Worm (Caenorhabditis elegans) whole organism, young adult: ENCODE data around the gene T28A8.6.

Experiments
- C06A6.2 ChIP-seq: fragments of 200-800 bp; sonication (Bioruptor generic); conservative IDR thresholded peaks from 2 replicates; pipeline ENCODE4 v1.3.6; 2022; ENCODE audit warnings: missing genetic modification characterization, missing compliant biosample characterization
- D2030.7 ChIP-seq: fragments of 200-800 bp; sonication (Bioruptor generic); IDR thresholded peaks from 2 replicates; pipeline ENCODE4 v1.3.6; 2022; ENCODE audit warnings: missing genetic modification reagents, missing genetic modification characterization, missing compliant biosample characterization
- F10E7.11 ChIP-seq: sonication (generic microtip); optimal IDR thresholded peaks from 2 replicates; lab custom pipeline; 2017; ENCODE audit warnings: mild to moderate bottlenecking, missing genetic modification characterization, moderate library complexity, missing compliant biosample characterization
- F33H1.4 ChIP-seq: fragments of 200-800 bp; sonication (Bioruptor generic); IDR thresholded peaks from 2 replicates; pipeline ENCODE4 v1.3.6; 2022; ENCODE audit warnings: missing genetic modification reagents, missing genetic modification characterization, missing compliant biosample characterization
- F39B2.1 ChIP-seq: fragments of 200-800 bp; sonication (Bioruptor generic); IDR thresholded peaks from 2 replicates; pipeline ENCODE4 v1.3.6; 2022; ENCODE audit warnings: missing genetic modification reagents, missing genetic modification characterization, missing compliant biosample characterization
- T26A5.8 ChIP-seq: sonication (generic microtip); optimal IDR thresholded peaks from 2 replicates; lab custom pipeline; 2016; ENCODE audit warnings: missing genetic modification characterization, missing compliant biosample characterization
- Y56A3A.18 ChIP-seq: fragments of 200-800 bp; sonication (Bioruptor generic); IDR thresholded peaks from 2 replicates; pipeline ENCODE4 v1.3.6; 2022; ENCODE audit warnings: missing genetic modification reagents, missing genetic modification characterization, missing compliant biosample characterization
- Y95B8A.8 ChIP-seq: fragments of 200-800 bp; sonication (Bioruptor generic); IDR thresholded peaks from 2 replicates; pipeline ENCODE4 v1.3.6; 2022; ENCODE audit warnings: missing genetic modification reagents, missing genetic modification characterization, missing compliant biosample characterization
- aptf-3 ChIP-seq: fragments of 200-800 bp; sonication (Bioruptor generic); IDR thresholded peaks from 2 replicates; pipeline ENCODE4 v1.3.6; 2022; ENCODE audit warnings: missing genetic modification characterization, missing compliant biosample characterization
- attf-5 ChIP-seq: fragments of 200-800 bp; sonication (Bioruptor generic); optimal IDR thresholded peaks from 2 replicates; lab custom pipeline; 2018; ENCODE audit warnings: mild to moderate bottlenecking, missing genetic modification characterization, missing compliant biosample characterization
- ccch-3 ChIP-seq: fragments of 200-800 bp; sonication (Bioruptor generic); optimal IDR thresholded peaks from 2 replicates; lab custom pipeline; 2018; ENCODE audit warnings: mild to moderate bottlenecking, missing genetic modification characterization, missing compliant biosample characterization
- cebp-1 ChIP-seq, 2 experiments: fragments of 200-800 bp in 1 of 2; sonication (Bioruptor generic) in 1 of 2; sonication (generic microtip) in 1 of 2; IDR thresholded peaks in 1 of 2; optimal IDR thresholded peaks in 1 of 2; 2 replicates each; pipeline versions ENCODE4 v1.3.6 to Lab custom; 2017 to 2022; ENCODE audit warnings: missing compliant biosample characterization in 2 of 2, missing genetic modification characterization in 2 of 2, mild to moderate bottlenecking in 1 of 2, missing genetic modification reagents in 1 of 2, moderate library complexity in 1 of 2
- cebp-2 ChIP-seq: fragments of 200-800 bp; sonication (Bioruptor generic); IDR thresholded peaks from 2 replicates; pipeline ENCODE4 v1.3.6; 2022; ENCODE audit warnings: missing genetic modification characterization, missing compliant biosample characterization
- ceh-27 ChIP-seq: fragments of 200-800 bp; sonication (Bioruptor generic); optimal IDR thresholded peaks from 2 replicates; lab custom pipeline; 2018; ENCODE audit warnings: mild to moderate bottlenecking, missing genetic modification characterization, moderate library complexity, missing compliant biosample characterization
- dox-1 ChIP-seq: fragments of 200-800 bp; sonication (Bioruptor generic); IDR thresholded peaks from 2 replicates; pipeline ENCODE4 v1.3.6; 2022; ENCODE audit warnings: missing genetic modification reagents, missing genetic modification characterization, missing compliant biosample characterization
- dpff-1 ChIP-seq: sonication (generic microtip); optimal IDR thresholded peaks from 2 replicates; lab custom pipeline; 2017; ENCODE audit warnings: mild to moderate bottlenecking, missing genetic modification characterization, missing compliant biosample characterization
- ekl-4 ChIP-seq: fragments of 200-800 bp; sonication (Bioruptor generic); IDR thresholded peaks from 2 replicates; pipeline ENCODE4 v1.3.6; 2022; ENCODE audit warnings: missing genetic modification reagents, missing genetic modification characterization, missing compliant biosample characterization
- fkh-3 ChIP-seq: sonication (generic microtip); optimal IDR thresholded peaks from 2 replicates; lab custom pipeline; 2016; ENCODE audit warnings: mild to moderate bottlenecking, missing genetic modification characterization, missing compliant biosample characterization
- him-1 ChIP-seq: sonication (generic microtip); optimal IDR thresholded peaks from 2 replicates; lab custom pipeline; 2016; ENCODE audit warnings: missing genotype, missing genetic modification reagents, missing genetic modification characterization, missing compliant biosample characterization
- hmg-1.2 ChIP-seq: fragments of 200-800 bp; sonication (Bioruptor generic); IDR thresholded peaks from 2 replicates; pipeline ENCODE4 v1.3.6; 2022; ENCODE audit warnings: missing genetic modification reagents, missing genetic modification characterization, missing compliant biosample characterization
- let-607 ChIP-seq, 2 experiments: fragments of 200-800 bp in 1 of 2; sonication (Bioruptor generic) in 1 of 2; sonication (generic microtip) in 1 of 2; optimal IDR thresholded peaks; 2 replicates each; lab custom pipeline; 2016 to 2018; ENCODE audit warnings: mild to moderate bottlenecking in 2 of 2, missing compliant biosample characterization in 2 of 2, missing genetic modification characterization in 2 of 2, moderate library complexity in 2 of 2, missing genotype in 1 of 2
- lin-40 ChIP-seq: sonication (generic microtip); optimal IDR thresholded peaks from 2 replicates; lab custom pipeline; 2016; ENCODE audit warnings: missing genetic modification characterization, mild to moderate bottlenecking, missing compliant biosample characterization, missing genotype, missing genetic modification reagents
- lin-54 ChIP-seq: fragments of 200-800 bp; sonication (Bioruptor generic); optimal IDR thresholded peaks from 2 replicates; lab custom pipeline; 2018; ENCODE audit warnings: mild to moderate bottlenecking, missing genetic modification characterization, missing compliant biosample characterization
- lsl-1 ChIP-seq: fragments of 200-800 bp; sonication (Bioruptor generic); optimal IDR thresholded peaks from 2 replicates; lab custom pipeline; 2018; ENCODE audit warnings: mild to moderate bottlenecking, missing genetic modification characterization, moderate library complexity, missing compliant biosample characterization
- madf-3 ChIP-seq: fragments of 200-800 bp; sonication (Bioruptor generic); IDR thresholded peaks from 2 replicates; pipeline ENCODE4 v1.3.6; 2022; ENCODE audit warnings: missing genetic modification reagents, missing genetic modification characterization, missing compliant biosample characterization
- madf-8 ChIP-seq: fragments of 200-800 bp; sonication (Bioruptor generic); conservative IDR thresholded peaks from 2 replicates; pipeline ENCODE4 v1.3.6; 2022; ENCODE audit warnings: missing genetic modification reagents, missing genetic modification characterization, missing compliant biosample characterization
- mel-28 ChIP-seq: sonication (generic microtip); optimal IDR thresholded peaks from 2 replicates; lab custom pipeline; 2016; ENCODE audit warnings: borderline replicate concordance, mild to moderate bottlenecking, missing genetic modification characterization, missing compliant biosample characterization
- nfya-1 ChIP-seq: sonication (generic microtip); optimal IDR thresholded peaks from 2 replicates; lab custom pipeline; 2017; ENCODE audit warnings: antibody characterized with exemption, missing compliant biosample characterization, missing genetic modification characterization, borderline replicate concordance; ENCODE audit not compliant: insufficient read depth
- nfyb-1 ChIP-seq: fragments of 200-800 bp; sonication (Bioruptor generic); IDR thresholded peaks from 2 replicates; pipeline ENCODE4 v1.3.6; 2022; ENCODE audit warnings: missing genetic modification reagents, missing genetic modification characterization, missing compliant biosample characterization
- nhr-27 ChIP-seq: fragments of 200-800 bp; sonication (Bioruptor generic); optimal IDR thresholded peaks from 2 replicates; lab custom pipeline; 2018; ENCODE audit warnings: mild to moderate bottlenecking, missing genetic modification characterization, moderate library complexity, missing compliant biosample characterization
- nhr-80 ChIP-seq: sonication (generic microtip); optimal IDR thresholded peaks from 2 replicates; lab custom pipeline; 2016; ENCODE audit warnings: missing genetic modification characterization, missing compliant biosample characterization
- nhr-90 ChIP-seq: sonication (generic microtip); optimal IDR thresholded peaks from 2 replicates; lab custom pipeline; 2016; ENCODE audit warnings: missing genotype, mild to moderate bottlenecking, missing genetic modification characterization, missing compliant biosample characterization
- pha-4 ChIP-seq: fragments of 150-350 bp; sonication (generic microtip); optimal IDR thresholded peaks from 2 replicates; lab custom pipeline; 2014; ENCODE audit warnings: missing biosample characterization, missing genetic modification reagents, missing genetic modification characterization
- rec-8 ChIP-seq, 2 experiments: sonication (generic microtip); optimal IDR thresholded peaks; 2 replicates each; lab custom pipeline; 2016; ENCODE audit warnings: mild to moderate bottlenecking in 2 of 2, missing genetic modification characterization in 2 of 2, missing genetic modification reagents in 2 of 2, missing genotype in 2 of 2, missing biosample characterization in 1 of 2, missing compliant biosample characterization in 1 of 2, moderate library complexity in 1 of 2
- sea-2 ChIP-seq: fragments of 200-800 bp; sonication (Bioruptor generic); IDR thresholded peaks from 2 replicates; pipeline ENCODE4 v1.3.6; 2022; ENCODE audit warnings: missing genetic modification characterization, missing compliant biosample characterization
- snpc-1.3 ChIP-seq: sonication (generic microtip); optimal IDR thresholded peaks from 2 replicates; lab custom pipeline; 2017; ENCODE audit warnings: missing genetic modification characterization, mild to moderate bottlenecking, missing compliant biosample characterization, antibody characterized with exemption, moderate library complexity, missing genotype, missing genetic modification reagents; ENCODE audit not compliant: insufficient read depth
- snpc-4 ChIP-seq, 5 experiments: fragments of 150-350 bp in 1 of 5; sonication (generic microtip) in 4 of 5; optimal IDR thresholded peaks; 2 replicates each; lab custom pipeline; 2014 to 2018; ENCODE audit warnings: missing genetic modification characterization in 5 of 5, missing biosample characterization in 3 of 5, antibody characterized with exemption in 2 of 5, mild to moderate bottlenecking in 2 of 5, missing compliant biosample characterization in 2 of 5, missing genotype in 2 of 5, moderate library complexity in 2 of 5, missing genetic modification reagents in 1 of 5
- tbp1 ChIP-seq: fragments of 200-800 bp; sonication (Bioruptor generic); optimal IDR thresholded peaks from 2 replicates; lab custom pipeline; 2018; ENCODE audit warnings: mild to moderate bottlenecking, missing genetic modification characterization, missing compliant biosample characterization
- tlf-1 ChIP-seq: fragments of 200-800 bp; sonication (Bioruptor generic); optimal IDR thresholded peaks from 2 replicates; lab custom pipeline; 2018; ENCODE audit warnings: mild to moderate bottlenecking, missing genetic modification characterization, missing compliant biosample characterization
- unc-62 ChIP-seq: fragments of 150-350 bp; optimal IDR thresholded peaks from 2 replicates; lab custom pipeline; 2014; ENCODE audit warnings: missing biosample characterization, missing genetic modification reagents, missing genetic modification characterization
- zfh-2 ChIP-seq: fragments of 200-800 bp; sonication (Bioruptor generic); conservative IDR thresholded peaks from 2 replicates; pipeline ENCODE4 v1.3.6; 2022; ENCODE audit warnings: missing genetic modification reagents, missing genetic modification characterization, missing compliant biosample characterization

T28A8.6 gene

DNA sequence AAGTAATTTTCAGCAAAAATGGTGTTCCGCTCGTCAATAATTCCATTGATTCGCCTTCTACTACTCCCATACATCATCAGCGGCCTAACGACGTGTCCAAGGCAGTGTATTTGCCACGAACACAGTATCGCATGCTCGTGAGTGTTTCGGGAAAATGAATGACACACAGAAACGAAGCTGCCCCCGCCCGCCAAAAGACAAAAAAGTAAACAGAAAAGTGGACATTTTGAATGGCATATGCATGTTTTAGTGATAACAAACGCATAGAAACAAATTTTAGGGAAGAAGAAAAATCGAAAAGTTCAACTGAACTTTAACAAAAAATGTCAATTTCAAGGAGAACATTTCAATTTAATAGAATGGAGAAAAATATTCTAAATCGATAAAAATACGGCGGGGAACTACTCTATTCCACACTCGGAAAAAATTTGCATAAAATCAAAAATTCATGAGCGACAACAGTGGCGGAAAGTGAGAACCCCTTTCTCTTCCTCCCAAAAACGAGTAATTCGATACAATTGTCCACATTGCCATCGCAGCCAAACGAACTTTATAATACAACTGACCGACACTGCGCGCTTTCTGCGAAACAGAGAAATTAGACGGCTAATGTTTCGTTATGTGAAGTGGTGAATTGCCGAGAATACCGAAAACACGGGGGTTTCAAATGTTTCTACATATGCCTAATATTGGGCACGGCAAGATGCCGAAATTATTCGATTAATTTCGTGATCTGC is 29.7 kb downstream of the T28A8.6 start:
- TF ChIP-seq zfh-2 (GFP tag; lab: Robert Waterston, UW) (no peak), Y95B8A.8 (GFP tag; lab: Robert Waterston, UW) (peak; percentile 39; the same call in 1 of the 2 replicates), nhr-80 (tag; lab: Kevin White, UChicago) (peak; percentile 92), hmg-1.2 (GFP tag; lab: Robert Waterston, UW) (0 out of 2 replicates have a peak, but pooled peaks have one; percentile 12), dox-1 (GFP tag; lab: Robert Waterston, UW) (peak; percentile 20; the same call in 1 of the 2 replicates), nhr-90 (tag; lab: Kevin White, UChicago) (no peak), attf-5 (peak; percentile 11), unc-62 (GFP tag; lab: Kevin White, UChicago) (peak; percentile 17), cebp-1 (GFP tag; IDR thresholded peaks at IDR 0.05; lab: Robert Waterston, UW) (no peak), cebp-1 (tag; optimal IDR thresholded peaks at IDR 0.05; lab: Kevin White, UChicago) (peak; percentile 33), mel-28 (tag; lab: Kevin White, UChicago) (no peak), tbp1 (GFP tag; lab: Kevin White, UChicago) (peak; percentile 16), pha-4 (tag; lab: Kevin White, UChicago) (peak; percentile 36), let-607 (tag; optimal IDR thresholded peaks at IDR 0.05; lab: Kevin White, UChicago) (peak; percentile 87 to 94)

DNA sequence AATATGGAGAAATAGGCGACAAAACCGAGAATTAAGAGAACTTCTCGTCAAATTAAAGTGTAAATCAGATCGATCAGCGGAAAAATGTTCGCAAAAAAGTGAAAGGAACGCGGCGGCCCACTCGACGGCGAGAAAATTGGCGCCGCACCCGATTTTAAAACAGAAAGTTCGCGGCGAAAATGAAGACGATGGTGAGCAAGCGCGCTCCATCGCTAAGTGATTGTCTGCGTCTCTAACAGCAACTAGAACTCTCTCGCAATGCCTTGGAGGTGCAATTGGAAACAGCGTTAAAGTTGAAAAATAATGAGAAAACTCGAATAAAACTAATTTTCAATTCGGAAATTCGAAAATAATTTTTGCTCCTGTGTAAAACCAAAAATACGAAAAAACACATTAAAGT is 31.0 kb downstream of the T28A8.6 start:
- no peak for TF ChIP-seq aptf-3 (GFP tag; lab: Robert Waterston, UW)
- peak; percentile 67 for TF ChIP-seq dox-1 (GFP tag; lab: Robert Waterston, UW)
- TF ChIP-seq sea-2 (GFP tag; lab: Robert Waterston, UW), result no peak
- TF ChIP-seq let-607 (tag; optimal IDR thresholded peaks at IDR 0.05; lab: Kevin White, UChicago), result no peak
- peak; percentile 40 for TF ChIP-seq tlf-1 (GFP tag; lab: Kevin White, UChicago)
- TF ChIP-seq ceh-27 (GFP tag; lab: Kevin White, UChicago), result peak; percentile 40
- TF ChIP-seq D2030.7 (GFP tag; lab: Robert Waterston, UW), result peak; percentile 82
- TF ChIP-seq madf-3 (GFP tag; lab: Robert Waterston, UW), result 0 out of 2 replicates have a peak, but pooled peaks have one; percentile 25
- TF ChIP-seq F33H1.4, result peak; percentile 64
- TF ChIP-seq mel-28 (tag; lab: Kevin White, UChicago), result no peak
- TF ChIP-seq ekl-4 (GFP tag; lab: Robert Waterston, UW), result peak; percentile 73; the same call in 1 of the 2 replicates
- no peak for TF ChIP-seq snpc-1.3 (tag; lab: Kevin White, UChicago)
- TF ChIP-seq cebp-1 (GFP tag; IDR thresholded peaks at IDR 0.05; lab: Robert Waterston, UW), result no peak
- peak; percentile 20 for TF ChIP-seq cebp-1 (tag; optimal IDR thresholded peaks at IDR 0.05; lab: Kevin White, UChicago)
- TF ChIP-seq madf-8 (GFP tag; lab: Robert Waterston, UW), result peak; percentile 83
- TF ChIP-seq fkh-3 (tag; lab: Kevin White, UChicago), result no peak
- peak; percentile 63 for TF ChIP-seq lin-54 (GFP tag; lab: Kevin White, UChicago)
- no peak for TF ChIP-seq cebp-2 (GFP tag; lab: Robert Waterston, UW)
- TF ChIP-seq F39B2.1 (GFP tag; lab: Robert Waterston, UW), result no peak
- TF ChIP-seq Y56A3A.18 (GFP tag; lab: Robert Waterston, UW), result no peak
- no peak for TF ChIP-seq F10E7.11
- TF ChIP-seq nhr-27 (tag; lab: Kevin White, UChicago), result no peak
- TF ChIP-seq tbp1 (GFP tag; lab: Kevin White, UChicago), result peak; percentile 45
- TF ChIP-seq rec-8 (tag; optimal IDR thresholded peaks at IDR 0.05; lab: Kevin White, UChicago), result no peak
- peak; percentile 97 for TF ChIP-seq hmg-1.2 (GFP tag; lab: Robert Waterston, UW)
- TF ChIP-seq him-1 (tag; lab: Kevin White, UChicago), result no peak
- no peak for TF ChIP-seq ccch-3 (GFP tag; lab: Kevin White, UChicago)
- TF ChIP-seq T26A5.8, result no peak
- no peak for TF ChIP-seq C06A6.2
- no peak for TF ChIP-seq snpc-4 (GFP tag; optimal IDR thresholded peaks at IDR 0.05; lab: Kevin White, UChicago)
- TF ChIP-seq snpc-4 (tag; optimal IDR thresholded peaks at IDR 0.05; lab: Kevin White, UChicago), result peak in 2 of 4 experiments; percentile 15 to 16
- TF ChIP-seq nhr-80 (tag; lab: Kevin White, UChicago), result no peak
- no peak for TF ChIP-seq lin-40
- peak; percentile 52 for TF ChIP-seq lsl-1 (GFP tag; lab: Kevin White, UChicago)
- TF ChIP-seq nfyb-1 (GFP tag; lab: Robert Waterston, UW), result peak; percentile 71
- TF ChIP-seq nfya-1 (tag; lab: Kevin White, UChicago), result no peak
- no peak for TF ChIP-seq dpff-1 (tag; lab: Kevin White, UChicago)
